Worm (Caenorhabditis elegans) whole organism, young adult: ENCODE results near the gene ifta-2.

Experiments used
- F23B12.7 ChIP-seq: sonication (generic microtip); optimal IDR thresholded peaks from 2 replicates; lab custom pipeline; 2017; ENCODE audit warnings: missing genetic modification characterization, mild to moderate bottlenecking, missing compliant biosample characterization, antibody characterized with exemption, moderate library complexity; ENCODE audit not compliant: insufficient read depth
- F37B4.10 ChIP-seq: fragments of 200-800 bp; sonication (Bioruptor generic); IDR thresholded peaks from 2 replicates; pipeline ENCODE4 v1.3.6; 2022; ENCODE audit warnings: missing genetic modification characterization, missing compliant biosample characterization
- F52B5.7 ChIP-seq: sonication (generic microtip); optimal IDR thresholded peaks from 2 replicates; lab custom pipeline; 2016; ENCODE audit warnings: mild to moderate bottlenecking, missing genetic modification characterization, missing compliant biosample characterization
- F57C9.4 ChIP-seq: sonication (generic microtip); optimal IDR thresholded peaks from 2 replicates; lab custom pipeline; 2017; ENCODE audit warnings: mild to moderate bottlenecking, missing genetic modification characterization, missing compliant biosample characterization
- K11D2.4 ChIP-seq: fragments of 200-800 bp; sonication (Bioruptor generic); IDR thresholded peaks from 2 replicates; pipeline ENCODE4 v1.3.6; 2022; ENCODE audit warnings: missing genetic modification reagents, missing genetic modification characterization, missing compliant biosample characterization
- K12H6.12 ChIP-seq: fragments of 200-800 bp; sonication (Bioruptor generic); optimal IDR thresholded peaks from 2 replicates; lab custom pipeline; 2018; ENCODE audit warnings: mild to moderate bottlenecking, missing genetic modification characterization, missing compliant biosample characterization
- Y53F4B.3 ChIP-seq: fragments of 200-800 bp; sonication (Bioruptor generic); IDR thresholded peaks from 2 replicates; pipeline ENCODE4 v1.3.6; 2022; ENCODE audit warnings: missing genetic modification reagents, missing genetic modification characterization, missing compliant biosample characterization
- Y53G8AR.9 ChIP-seq: fragments of 200-800 bp; sonication (Bioruptor generic); conservative IDR thresholded peaks from 2 replicates; pipeline ENCODE4 v1.3.6; 2022; ENCODE audit warnings: missing genetic modification reagents, missing genetic modification characterization, missing compliant biosample characterization
- Y95B8A.8 ChIP-seq: fragments of 200-800 bp; sonication (Bioruptor generic); IDR thresholded peaks from 2 replicates; pipeline ENCODE4 v1.3.6; 2022; ENCODE audit warnings: missing genetic modification reagents, missing genetic modification characterization, missing compliant biosample characterization
- atf-7 ChIP-seq: sonication (generic microtip); optimal IDR thresholded peaks from 2 replicates; lab custom pipeline; 2017; ENCODE audit warnings: mild to moderate bottlenecking, missing genetic modification characterization, missing compliant biosample characterization
- athp-1 ChIP-seq: sonication (generic microtip); optimal IDR thresholded peaks from 2 replicates; lab custom pipeline; 2017; ENCODE audit warnings: mild to moderate bottlenecking, missing genetic modification characterization, missing compliant biosample characterization
- attf-5 ChIP-seq: fragments of 200-800 bp; sonication (Bioruptor generic); optimal IDR thresholded peaks from 2 replicates; lab custom pipeline; 2018; ENCODE audit warnings: mild to moderate bottlenecking, missing genetic modification characterization, missing compliant biosample characterization
- cebp-1 ChIP-seq, 2 experiments: fragments of 200-800 bp in 1 of 2; sonication (Bioruptor generic) in 1 of 2; sonication (generic microtip) in 1 of 2; IDR thresholded peaks in 1 of 2; optimal IDR thresholded peaks in 1 of 2; 2 replicates each; pipeline versions ENCODE4 v1.3.6 to Lab custom; 2017 to 2022; ENCODE audit warnings: missing compliant biosample characterization in 2 of 2, missing genetic modification characterization in 2 of 2, mild to moderate bottlenecking in 1 of 2, missing genetic modification reagents in 1 of 2, moderate library complexity in 1 of 2
- ceh-58 ChIP-seq: fragments of 200-800 bp; sonication (Bioruptor generic); IDR thresholded peaks from 2 replicates; pipeline ENCODE4 v1.3.6; 2022; ENCODE audit warnings: missing genetic modification characterization, missing compliant biosample characterization
- ceh-79 ChIP-seq: sonication (generic microtip); optimal IDR thresholded peaks from 2 replicates; lab custom pipeline; 2017; ENCODE audit warnings: mild to moderate bottlenecking, missing genetic modification characterization, missing compliant biosample characterization
- chd-7 ChIP-seq: sonication (generic microtip); optimal IDR thresholded peaks from 2 replicates; lab custom pipeline; 2016; ENCODE audit warnings: mild to moderate bottlenecking, missing genetic modification characterization, moderate library complexity, missing compliant biosample characterization
- dox-1 ChIP-seq: fragments of 200-800 bp; sonication (Bioruptor generic); IDR thresholded peaks from 2 replicates; pipeline ENCODE4 v1.3.6; 2022; ENCODE audit warnings: missing genetic modification reagents, missing genetic modification characterization, missing compliant biosample characterization
- egrh-3 ChIP-seq: fragments of 200-800 bp; sonication (Bioruptor generic); IDR thresholded peaks from 2 replicates; pipeline ENCODE4 v1.3.6; 2022; ENCODE audit warnings: missing genetic modification reagents, missing genetic modification characterization, missing compliant biosample characterization
- ekl-4 ChIP-seq: fragments of 200-800 bp; sonication (Bioruptor generic); IDR thresholded peaks from 2 replicates; pipeline ENCODE4 v1.3.6; 2022; ENCODE audit warnings: missing genetic modification reagents, missing genetic modification characterization, missing compliant biosample characterization
- hlh-12 ChIP-seq: sonication (generic microtip); optimal IDR thresholded peaks from 2 replicates; lab custom pipeline; 2016; ENCODE audit warnings: missing genetic modification characterization, missing compliant biosample characterization
- hlh-26 ChIP-seq: fragments of 200-800 bp; sonication (Bioruptor generic); conservative IDR thresholded peaks from 2 replicates; pipeline ENCODE4 v1.3.6; 2022; ENCODE audit warnings: missing genetic modification reagents, missing genetic modification characterization, missing compliant biosample characterization
- hmg-1.2 ChIP-seq: fragments of 200-800 bp; sonication (Bioruptor generic); IDR thresholded peaks from 2 replicates; pipeline ENCODE4 v1.3.6; 2022; ENCODE audit warnings: missing genetic modification reagents, missing genetic modification characterization, missing compliant biosample characterization
- let-607 ChIP-seq, 2 experiments: fragments of 200-800 bp in 1 of 2; sonication (Bioruptor generic) in 1 of 2; sonication (generic microtip) in 1 of 2; optimal IDR thresholded peaks; 2 replicates each; lab custom pipeline; 2016 to 2018; ENCODE audit warnings: mild to moderate bottlenecking in 2 of 2, missing compliant biosample characterization in 2 of 2, missing genetic modification characterization in 2 of 2, moderate library complexity in 2 of 2, missing genotype in 1 of 2
- lin-26 ChIP-seq: fragments of 200-800 bp; sonication (Bioruptor generic); IDR thresholded peaks from 2 replicates; pipeline ENCODE4 v1.3.6; 2022; ENCODE audit warnings: missing genetic modification reagents, missing genetic modification characterization, missing compliant biosample characterization
- lin-40 ChIP-seq: sonication (generic microtip); optimal IDR thresholded peaks from 2 replicates; lab custom pipeline; 2016; ENCODE audit warnings: missing genetic modification characterization, mild to moderate bottlenecking, missing compliant biosample characterization, missing genotype, missing genetic modification reagents
- lin-54 ChIP-seq: fragments of 200-800 bp; sonication (Bioruptor generic); optimal IDR thresholded peaks from 2 replicates; lab custom pipeline; 2018; ENCODE audit warnings: mild to moderate bottlenecking, missing genetic modification characterization, missing compliant biosample characterization
- madf-3 ChIP-seq: fragments of 200-800 bp; sonication (Bioruptor generic); IDR thresholded peaks from 2 replicates; pipeline ENCODE4 v1.3.6; 2022; ENCODE audit warnings: missing genetic modification reagents, missing genetic modification characterization, missing compliant biosample characterization
- nhr-80 ChIP-seq: sonication (generic microtip); optimal IDR thresholded peaks from 2 replicates; lab custom pipeline; 2016; ENCODE audit warnings: missing genetic modification characterization, missing compliant biosample characterization
- nhr-90 ChIP-seq: sonication (generic microtip); optimal IDR thresholded peaks from 2 replicates; lab custom pipeline; 2016; ENCODE audit warnings: missing genotype, mild to moderate bottlenecking, missing genetic modification characterization, missing compliant biosample characterization
- rcor-1 ChIP-seq: fragments of 200-800 bp; sonication (Bioruptor generic); IDR thresholded peaks from 2 replicates; pipeline ENCODE4 v1.3.6; 2022; ENCODE audit warnings: missing genetic modification reagents, missing genetic modification characterization, missing compliant biosample characterization
- repo-1 ChIP-seq: sonication (generic microtip); optimal IDR thresholded peaks from 2 replicates; lab custom pipeline; 2017; ENCODE audit warnings: mild to moderate bottlenecking, missing genetic modification characterization, missing compliant biosample characterization
- sea-2 ChIP-seq: fragments of 200-800 bp; sonication (Bioruptor generic); IDR thresholded peaks from 2 replicates; pipeline ENCODE4 v1.3.6; 2022; ENCODE audit warnings: missing genetic modification characterization, missing compliant biosample characterization
- tbp1 ChIP-seq: fragments of 200-800 bp; sonication (Bioruptor generic); optimal IDR thresholded peaks from 2 replicates; lab custom pipeline; 2018; ENCODE audit warnings: mild to moderate bottlenecking, missing genetic modification characterization, missing compliant biosample characterization
- unc-130 ChIP-seq: sonication (generic microtip); optimal IDR thresholded peaks from 2 replicates; lab custom pipeline; 2016; ENCODE audit warnings: missing genetic modification reagents, missing genetic modification characterization, missing compliant biosample characterization
- xnd-1 ChIP-seq: sonication (generic microtip); optimal IDR thresholded peaks from 2 replicates; lab custom pipeline; 2016; ENCODE audit warnings: missing genotype, missing genetic modification reagents, missing genetic modification characterization, missing compliant biosample characterization
- zfh-2 ChIP-seq: fragments of 200-800 bp; sonication (Bioruptor generic); conservative IDR thresholded peaks from 2 replicates; pipeline ENCODE4 v1.3.6; 2022; ENCODE audit warnings: missing genetic modification reagents, missing genetic modification characterization, missing compliant biosample characterization
- ztf-22 ChIP-seq: fragments of 200-800 bp; sonication (Bioruptor generic); optimal IDR thresholded peaks from 2 replicates; lab custom pipeline; 2018; ENCODE audit warnings: mild to moderate bottlenecking, missing genetic modification characterization, moderate library complexity, missing compliant biosample characterization
- ztf-28 ChIP-seq: fragments of 200-800 bp; sonication (Bioruptor generic); IDR thresholded peaks from 2 replicates; pipeline ENCODE4 v1.3.6; 2022; ENCODE audit warnings: missing genetic modification reagents, missing genetic modification characterization, missing compliant biosample characterization
- ztf-6 ChIP-seq: fragments of 200-800 bp; sonication (Bioruptor generic); IDR thresholded peaks from 2 replicates; pipeline ENCODE4 v1.3.6; 2022; ENCODE audit warnings: missing genetic modification reagents, missing genetic modification characterization, missing compliant biosample characterization

The ifta-2 gene

ce11 chrIV:17265279-17265678 is 36.6 kb downstream of the ifta-2 start, which contains the start of gene str-187:
Gene str-187 (plus strand): TSS chrIV:17265579.
- TF ChIP-seq egrh-3 (GFP tag; lab: Robert Waterston, UW): no peak
- no peak for TF ChIP-seq madf-3 (GFP tag; lab: Robert Waterston, UW)
- no peak for TF ChIP-seq ztf-6
- TF ChIP-seq, all 124 proteins: peak for 0

DNA sequence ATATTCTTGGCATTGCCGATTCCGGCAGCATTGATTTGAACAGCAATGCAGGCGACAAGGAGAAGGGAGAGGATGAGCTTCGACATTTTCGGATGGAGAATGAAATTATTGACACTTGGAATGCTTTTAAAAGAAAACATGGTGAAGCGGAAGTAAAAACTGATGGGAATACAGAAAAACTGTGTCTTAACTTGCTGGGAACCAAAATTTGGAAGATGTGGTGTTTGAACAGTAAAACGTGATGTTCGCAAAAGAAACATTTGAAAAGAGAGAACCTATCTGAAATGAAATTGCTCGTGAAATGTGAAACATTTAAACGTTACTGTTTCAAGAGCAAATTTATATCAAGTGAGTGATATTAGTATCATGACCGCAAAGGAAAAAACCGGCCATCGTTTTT is 37.1 kb downstream of the ifta-2 start, which contains the start of gene F26D10.13:
Gene F26D10.13, minus strand, starts transcription at position 101 of the 400 bp plus-strand sequence.
- no peak for TF ChIP-seq let-607 (tag; optimal IDR thresholded peaks at IDR 0.05; lab: Kevin White, UChicago)
- no peak for TF ChIP-seq ceh-58 (GFP tag; lab: Robert Waterston, UW)
- TF ChIP-seq ztf-28 (GFP tag; lab: Robert Waterston, UW): no peak
- no peak for TF ChIP-seq lin-40 (tag; lab: Kevin White, UChicago)
- TF ChIP-seq Y53G8AR.9 (GFP tag; lab: Robert Waterston, UW): no peak
- no peak for TF ChIP-seq chd-7 (tag; lab: Kevin White, UChicago)
- TF ChIP-seq rcor-1 (GFP tag; lab: Robert Waterston, UW): no peak
- TF ChIP-seq athp-1 (tag; lab: Kevin White, UChicago): no peak
- TF ChIP-seq unc-130: no peak
- TF ChIP-seq ekl-4 (GFP tag; lab: Robert Waterston, UW): no peak
- TF ChIP-seq zfh-2 (GFP tag; lab: Robert Waterston, UW): no peak
- no peak for TF ChIP-seq sea-2
- TF ChIP-seq repo-1 (tag; lab: Kevin White, UChicago): no peak
- no peak for TF ChIP-seq Y53F4B.3 (GFP tag; lab: Robert Waterston, UW)
- TF ChIP-seq K11D2.4 (GFP tag; lab: Robert Waterston, UW): no peak
- TF ChIP-seq lin-26 (GFP tag; lab: Robert Waterston, UW): no peak
- no peak for TF ChIP-seq ceh-79 (tag; lab: Kevin White, UChicago)

DNA sequence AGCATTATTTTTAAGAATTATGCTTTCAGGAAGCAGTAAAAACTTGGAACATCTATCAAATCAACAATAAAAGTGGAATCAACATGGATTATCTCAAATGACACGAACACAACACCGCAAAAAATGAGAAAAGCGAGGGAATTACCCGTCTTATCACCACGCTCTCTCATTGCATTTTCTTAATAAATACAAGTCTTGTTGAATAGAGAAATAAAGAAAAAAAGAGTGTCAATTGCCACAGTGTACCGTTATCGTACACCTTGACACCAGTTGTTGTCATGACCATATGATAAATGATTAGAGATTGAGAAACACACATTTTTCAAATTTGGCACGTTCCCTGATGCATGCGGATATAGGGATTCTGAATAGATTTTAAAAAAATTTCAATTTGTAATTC is 38.1 kb downstream of the ifta-2 start:
- TF ChIP-seq F52B5.7 (tag; lab: Kevin White, UChicago) (no peak), cebp-1 (GFP tag; IDR thresholded peaks at IDR 0.05; lab: Robert Waterston, UW) (no peak), cebp-1 (tag; optimal IDR thresholded peaks at IDR 0.05; lab: Kevin White, UChicago) (peak; percentile 38), dox-1 (GFP tag; lab: Robert Waterston, UW) (peak; percentile 39; the same call in 1 of the 2 replicates), tbp1 (GFP tag; lab: Kevin White, UChicago) (peak; percentile 43), F23B12.7 (peak; percentile 54), hmg-1.2 (GFP tag; lab: Robert Waterston, UW) (peak; percentile 32; the same call in 1 of the 2 replicates), F37B4.10 (GFP tag; lab: Robert Waterston, UW) (no peak), lin-40 (tag; lab: Kevin White, UChicago) (peak; percentile 40), attf-5 (GFP tag; lab: Kevin White, UChicago) (peak; percentile 50), atf-7 (tag; lab: Kevin White, UChicago) (peak; percentile 3), hlh-26 (GFP tag; lab: Robert Waterston, UW) (no peak), nhr-90 (peak; percentile 6), Y95B8A.8 (no peak), K12H6.12 (no peak), hlh-12 (tag; lab: Kevin White, UChicago) (no peak), ztf-28 (GFP tag; lab: Robert Waterston, UW) (no peak), chd-7 (tag; lab: Kevin White, UChicago) (no peak), F57C9.4 (tag; lab: Kevin White, UChicago) (no peak), nhr-80 (tag; lab: Kevin White, UChicago) (peak; percentile 93), ztf-22 (peak; percentile 66), lin-54 (peak; percentile 9), xnd-1 (tag; lab: Kevin White, UChicago) (no peak)
